Worm (Caenorhabditis elegans): ENCODE results near the gene acp-5.

acp-5 gene

DNA sequence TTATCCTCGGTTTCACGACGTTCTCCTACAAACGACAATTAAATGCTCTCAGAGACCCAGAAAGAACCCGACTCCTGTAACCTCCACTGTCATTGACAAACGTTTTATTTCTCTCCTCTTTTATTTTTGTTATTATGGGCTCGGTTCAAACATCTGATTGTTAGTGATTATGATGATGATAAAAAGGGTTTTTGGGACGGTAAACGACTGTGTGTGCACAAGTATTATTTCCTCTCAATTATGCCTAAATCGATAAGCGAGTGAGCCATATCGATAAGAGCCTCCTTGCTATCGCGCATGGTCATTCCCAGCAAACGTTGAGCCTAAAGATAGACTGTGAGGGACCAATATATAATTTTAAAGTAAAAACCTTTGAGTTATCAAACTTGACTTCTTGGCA is 2.6 kb downstream of the acp-5 start:
- peak; percentile 16 for TF ChIP-seq fos-1 (tag; optimal IDR thresholded peaks at IDR 0.05)
- no peak for TF ChIP-seq nhr-21 (tag; optimal IDR thresholded peaks at IDR 0.05)
- TF ChIP-seq nhr-12 (tag; optimal IDR thresholded peaks at IDR 0.05) = no peak

DNA sequence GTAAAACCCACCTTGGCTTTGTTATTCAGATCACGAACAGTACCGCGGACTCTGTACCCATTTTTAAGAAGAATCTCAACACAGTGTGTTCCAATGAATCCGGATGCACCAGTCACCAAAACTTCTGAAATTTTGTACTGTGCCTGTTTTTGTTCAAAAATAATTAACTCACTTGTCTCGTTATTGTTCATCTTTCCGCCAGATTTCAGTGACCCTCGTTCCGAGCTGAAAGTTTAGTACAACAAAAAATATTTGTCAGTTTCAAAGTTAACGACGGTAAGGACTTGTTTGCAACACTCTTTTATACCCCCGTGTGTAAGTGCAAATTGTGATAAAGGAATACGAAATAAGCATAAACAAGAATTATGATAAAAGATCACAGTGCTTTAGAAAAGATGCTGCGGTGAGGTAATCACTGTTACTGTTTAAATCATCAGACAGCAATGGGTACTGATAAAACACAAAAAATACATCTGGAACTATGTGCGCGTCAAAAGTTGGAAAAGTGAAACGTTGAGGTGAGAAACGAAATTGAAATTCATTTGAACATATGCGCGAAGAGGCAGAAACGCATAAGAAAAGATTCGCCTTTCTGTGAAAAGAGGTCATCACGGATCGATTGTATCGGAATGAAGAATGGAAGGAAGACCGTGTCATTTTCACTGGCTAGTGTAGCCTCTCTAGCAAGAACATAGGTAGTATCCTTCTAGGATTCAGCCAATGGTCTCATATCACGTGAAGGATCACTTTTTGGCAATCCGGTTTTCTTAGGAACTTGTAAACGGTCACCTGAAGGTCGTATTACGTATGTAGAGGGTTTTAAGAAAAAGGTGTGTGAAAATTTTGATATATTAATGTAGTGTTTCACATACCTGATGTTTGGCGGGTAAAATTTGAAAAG is 5.6 kb downstream of the acp-5 start, which contains the start of gene F13D11.4:
Gene F13D11.4, minus strand, starts transcription at position 225 of the 901 bp plus-strand sequence.
- TF ChIP-seq skn-1 (tag; optimal IDR thresholded peaks at IDR 0.05) = no peak
- TF ChIP-seq sma-9 (GFP tag; optimal IDR thresholded peaks at IDR 0.05) = peak; percentile 38
- no peak for TF ChIP-seq sma-9 (tag; optimal IDR thresholded peaks at IDR 0.05)
- TF ChIP-seq blmp-1 (tag; optimal IDR thresholded peaks at IDR 0.05; ENCODE audit: insufficient read depth) = peak; percentile 25
- TF ChIP-seq nhr-12 (tag; optimal IDR thresholded peaks at IDR 0.05) = no peak
- peak; percentile 58 for TF ChIP-seq nhr-21 (tag; optimal IDR thresholded peaks at IDR 0.05)
- no peak for TF ChIP-seq sem-4 (tag; optimal IDR thresholded peaks at IDR 0.05)
- no peak for TF ChIP-seq peb-1 (tag; optimal IDR thresholded peaks at IDR 0.05)
- no peak for TF ChIP-seq nhr-6 (tag; optimal IDR thresholded peaks at IDR 0.05)
- TF ChIP-seq nhr-25 (tag; optimal IDR thresholded peaks at IDR 0.05) = peak; percentile 27
- peak; percentile 51 for TF ChIP-seq sma-3 (GFP tag; optimal IDR thresholded peaks at IDR 0.05)
- no peak for TF ChIP-seq nhr-77 (tag; optimal IDR thresholded peaks at IDR 0.05)
- TF ChIP-seq lin-11 (tag; optimal IDR thresholded peaks at IDR 0.05) = no peak
- no peak for TF ChIP-seq mab-5 (tag; optimal IDR thresholded peaks at IDR 0.05)
- TF ChIP-seq ama-1 (optimal IDR thresholded peaks at IDR 0.05) = no peak
- no peak for TF ChIP-seq C34F6.9 (tag; optimal IDR thresholded peaks at IDR 0.05)

DNA sequence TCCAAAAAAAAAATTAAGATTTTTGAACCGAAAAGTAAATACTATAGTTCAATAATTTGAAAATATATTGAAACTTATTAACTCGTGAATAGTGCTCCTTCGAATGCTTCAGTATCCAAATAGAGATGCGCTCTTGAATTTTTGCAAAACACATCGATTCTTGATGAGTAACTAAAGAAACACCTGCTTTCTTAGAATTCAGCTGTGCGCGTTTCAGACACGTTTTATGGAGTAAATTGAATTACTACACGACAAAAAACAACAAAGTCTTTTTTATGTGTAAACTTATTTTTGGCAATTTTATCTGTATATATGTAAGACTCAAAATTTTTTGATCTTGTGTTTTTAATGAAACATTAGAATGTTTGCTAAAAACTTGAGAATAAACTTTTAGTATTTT is 7.3 kb downstream of the acp-5 start:
- TF ChIP-seq ama-1 (optimal IDR thresholded peaks at IDR 0.05) = no peak
- TF ChIP-seq snpc-4 (tag; optimal IDR thresholded peaks at IDR 0.05) = no peak
- TF ChIP-seq sma-3 (GFP tag; optimal IDR thresholded peaks at IDR 0.05) = no peak
- no peak for TF ChIP-seq unc-55 (GFP tag; optimal IDR thresholded peaks at IDR 0.05)
- no peak for TF ChIP-seq lin-11 (tag; optimal IDR thresholded peaks at IDR 0.05)
- TF ChIP-seq crh-2 (tag; optimal IDR thresholded peaks at IDR 0.05) = no peak
- no peak for TF ChIP-seq gmeb-1 (tag; optimal IDR thresholded peaks at IDR 0.05)
- no peak for TF ChIP-seq elt-3 (tag; optimal IDR thresholded peaks at IDR 0.05)
- no peak for TF ChIP-seq nhr-21 (tag; optimal IDR thresholded peaks at IDR 0.05)
- TF ChIP-seq lin-13 (GFP tag; optimal IDR thresholded peaks at IDR 0.05) = no peak
- TF ChIP-seq ztf-1 (GFP tag; conservative IDR thresholded peaks at IDR 0.05) = no peak
- no peak for TF ChIP-seq nhr-237 (tag; optimal IDR thresholded peaks at IDR 0.05)
- TF ChIP-seq ceh-16 (tag; optimal IDR thresholded peaks at IDR 0.05) = no peak
- TF ChIP-seq nhr-12 (tag; optimal IDR thresholded peaks at IDR 0.05) = no peak
- TF ChIP-seq fos-1 (tag; optimal IDR thresholded peaks at IDR 0.05) = no peak
- no peak for TF ChIP-seq dmd-4 (tag; optimal IDR thresholded peaks at IDR 0.05)
- no peak for TF ChIP-seq ztf-11 (tag; optimal IDR thresholded peaks at IDR 0.05)
- no peak for TF ChIP-seq unc-39 (tag; optimal IDR thresholded peaks at IDR 0.05)

DNA sequence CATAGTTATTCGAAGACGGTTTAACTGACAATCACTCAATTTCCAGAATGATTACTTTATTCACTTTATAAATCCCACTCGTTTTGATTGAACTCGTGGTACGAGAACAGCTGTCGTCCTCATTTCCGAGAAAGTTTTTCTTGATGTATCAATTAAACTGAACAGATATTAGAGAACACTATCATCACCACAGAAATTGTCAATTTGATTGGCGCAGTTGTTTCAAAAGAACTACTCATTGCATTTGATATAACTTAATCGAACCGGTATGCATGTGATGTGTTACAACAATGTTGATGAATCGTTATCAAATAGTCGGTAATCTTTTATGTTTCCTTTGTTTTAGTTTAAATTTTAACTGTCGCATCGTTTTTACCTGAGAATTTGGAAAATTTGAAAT is 7.8 kb downstream of the acp-5 start:
- peak; percentile 22 for TF ChIP-seq fos-1 (tag; optimal IDR thresholded peaks at IDR 0.05)
- no peak for TF ChIP-seq nhr-237 (tag; optimal IDR thresholded peaks at IDR 0.05)
- TF ChIP-seq ama-1 (optimal IDR thresholded peaks at IDR 0.05) = no peak
- no peak for TF ChIP-seq skn-1 (tag; optimal IDR thresholded peaks at IDR 0.05)
- TF ChIP-seq nhr-21 (tag; optimal IDR thresholded peaks at IDR 0.05) = no peak
- no peak for TF ChIP-seq ceh-16 (tag; optimal IDR thresholded peaks at IDR 0.05)
- peak; percentile 69 for TF ChIP-seq F13H6.1 (tag; optimal IDR thresholded peaks at IDR 0.05)
- no peak for TF ChIP-seq Y55F3AM.14 (GFP tag; optimal IDR thresholded peaks at IDR 0.05)
- TF ChIP-seq lin-11 (tag; optimal IDR thresholded peaks at IDR 0.05) = no peak
- no peak for TF ChIP-seq dmd-4 (tag; optimal IDR thresholded peaks at IDR 0.05)
- peak; percentile 15 for TF ChIP-seq nhr-6 (tag; optimal IDR thresholded peaks at IDR 0.05)
- no peak for TF ChIP-seq nhr-11 (tag; optimal IDR thresholded peaks at IDR 0.05)
- peak in 1 of 2 experiments; percentile 66 for TF ChIP-seq lsy-2 (tag; optimal IDR thresholded peaks at IDR 0.05)
- TF ChIP-seq blmp-1 (tag; optimal IDR thresholded peaks at IDR 0.05; ENCODE audit: insufficient read depth) = peak; percentile 47
- TF ChIP-seq elt-3 (tag; optimal IDR thresholded peaks at IDR 0.05) = no peak
- no peak for TF ChIP-seq alr-1 (tag; optimal IDR thresholded peaks at IDR 0.05)
- TF ChIP-seq mdl-1 (tag; optimal IDR thresholded peaks at IDR 0.05) = no peak
- no peak for TF ChIP-seq ZK546.5 (tag; optimal IDR thresholded peaks at IDR 0.05)
- TF ChIP-seq lin-13 (GFP tag; optimal IDR thresholded peaks at IDR 0.05) = no peak
- peak; percentile 41 for TF ChIP-seq nhr-129 (tag; optimal IDR thresholded peaks at IDR 0.05)
- TF ChIP-seq nhr-23 (tag; optimal IDR thresholded peaks at IDR 0.05) = no peak
- no peak for TF ChIP-seq nhr-12 (tag; optimal IDR thresholded peaks at IDR 0.05)
- no peak for TF ChIP-seq nhr-77 (tag; optimal IDR thresholded peaks at IDR 0.05)
- peak; percentile 38 for TF ChIP-seq mab-5 (tag; optimal IDR thresholded peaks at IDR 0.05)
- peak; percentile 47 for TF ChIP-seq crh-2 (tag; optimal IDR thresholded peaks at IDR 0.05)
- TF ChIP-seq R02D3.7 (tag; optimal IDR thresholded peaks at IDR 0.05) = no peak
- no peak for TF ChIP-seq mbf-1 (tag; optimal IDR thresholded peaks at IDR 0.05)
- TF ChIP-seq C34F6.9 (tag; optimal IDR thresholded peaks at IDR 0.05) = peak; percentile 49
- TF ChIP-seq gmeb-1 (tag; optimal IDR thresholded peaks at IDR 0.05) = no peak
- no peak for TF ChIP-seq egl-27 (tag; optimal IDR thresholded peaks at IDR 0.05)
- no peak for TF ChIP-seq peb-1 (tag; optimal IDR thresholded peaks at IDR 0.05)
- TF ChIP-seq ceh-82 (tag; optimal IDR thresholded peaks at IDR 0.05) = no peak
- no peak for TF ChIP-seq unc-39 (tag; optimal IDR thresholded peaks at IDR 0.05)
- TF ChIP-seq lin-39 (tag; optimal IDR thresholded peaks at IDR 0.05) = no peak

All from whole organism, L2 larva.